Worm (Caenorhabditis elegans): ENCODE data around the gene ttr-31.

Gene ttr-31

ce11 chrX:10979186-10979585 lies 29.7 kb downstream of the ttr-31 start, which contains the start of gene pxn-2:
TSS of gene pxn-2 (minus strand) at chrX:10979286.
- TF ChIP-seq elt-3 (tag; optimal IDR thresholded peaks at IDR 0.05), result no peak
- TF ChIP-seq lin-11 (tag; optimal IDR thresholded peaks at IDR 0.05), result no peak
- no peak for TF ChIP-seq nhr-11 (tag; optimal IDR thresholded peaks at IDR 0.05)
- no peak for TF ChIP-seq crh-2 (tag; optimal IDR thresholded peaks at IDR 0.05)
- no peak for TF ChIP-seq mbf-1 (tag; optimal IDR thresholded peaks at IDR 0.05)
- no peak for TF ChIP-seq nhr-10 (tag; optimal IDR thresholded peaks at IDR 0.05)
- TF ChIP-seq Y55F3AM.14 (GFP tag; optimal IDR thresholded peaks at IDR 0.05), result no peak
- TF ChIP-seq nhr-23 (tag; optimal IDR thresholded peaks at IDR 0.05), result no peak
- TF ChIP-seq sma-9 (GFP tag; optimal IDR thresholded peaks at IDR 0.05), result no peak
- no peak for TF ChIP-seq sma-9 (tag; optimal IDR thresholded peaks at IDR 0.05)
- no peak for TF ChIP-seq ceh-82 (tag; optimal IDR thresholded peaks at IDR 0.05)
- TF ChIP-seq R02D3.7 (tag; optimal IDR thresholded peaks at IDR 0.05), result no peak
- TF ChIP-seq nhr-77 (tag; optimal IDR thresholded peaks at IDR 0.05), result no peak
- TF ChIP-seq dmd-4 (tag; optimal IDR thresholded peaks at IDR 0.05), result no peak

ce11 chrX:10976447-10977196 lies 32.2 kb downstream of the ttr-31 start:
- TF ChIP-seq nhr-6 (tag; optimal IDR thresholded peaks at IDR 0.05), result no peak
- TF ChIP-seq unc-39 (tag; optimal IDR thresholded peaks at IDR 0.05), result no peak
- no peak for TF ChIP-seq ceh-16 (tag; optimal IDR thresholded peaks at IDR 0.05)
- no peak for TF ChIP-seq nhr-23 (tag; optimal IDR thresholded peaks at IDR 0.05)
- TF ChIP-seq elt-3 (tag; optimal IDR thresholded peaks at IDR 0.05), result no peak
- TF ChIP-seq lin-13 (GFP tag; optimal IDR thresholded peaks at IDR 0.05), result no peak
- TF ChIP-seq nhr-77 (tag; optimal IDR thresholded peaks at IDR 0.05), result no peak
- TF ChIP-seq Y55F3AM.14 (GFP tag; optimal IDR thresholded peaks at IDR 0.05), result no peak
- TF ChIP-seq alr-1 (tag; optimal IDR thresholded peaks at IDR 0.05), result no peak
- TF ChIP-seq nhr-11 (tag; optimal IDR thresholded peaks at IDR 0.05), result no peak
- no peak for TF ChIP-seq ceh-82 (tag; optimal IDR thresholded peaks at IDR 0.05)
- no peak for TF ChIP-seq nhr-129 (tag; optimal IDR thresholded peaks at IDR 0.05)
- no peak for TF ChIP-seq nhr-12 (tag; optimal IDR thresholded peaks at IDR 0.05)
- no peak for TF ChIP-seq sma-3 (GFP tag; optimal IDR thresholded peaks at IDR 0.05)
- no peak for TF ChIP-seq ztf-11 (tag; optimal IDR thresholded peaks at IDR 0.05)
- no peak for TF ChIP-seq gmeb-1 (tag; optimal IDR thresholded peaks at IDR 0.05)
- TF ChIP-seq nhr-25 (tag; optimal IDR thresholded peaks at IDR 0.05), result no peak

- TF ChIP-seq nhr-10 (tag; optimal IDR thresholded peaks at IDR 0.05), result no peak
- TF ChIP-seq nhr-23 (tag; optimal IDR thresholded peaks at IDR 0.05), result no peak
- TF ChIP-seq blmp-1 (tag; optimal IDR thresholded peaks at IDR 0.05; ENCODE audit: insufficient read depth), result no peak
- TF ChIP-seq nhr-11 (tag; optimal IDR thresholded peaks at IDR 0.05), result no peak
- TF ChIP-seq lin-11 (tag; optimal IDR thresholded peaks at IDR 0.05), result no peak
- TF ChIP-seq elt-1 (tag; optimal IDR thresholded peaks at IDR 0.05), result no peak
- TF ChIP-seq ama-1 (optimal IDR thresholded peaks at IDR 0.05), result no peak
- no peak for TF ChIP-seq ceh-16 (tag; optimal IDR thresholded peaks at IDR 0.05)
- no peak for TF ChIP-seq Y55F3AM.14 (GFP tag; optimal IDR thresholded peaks at IDR 0.05)
- no peak for TF ChIP-seq peb-1 (tag; optimal IDR thresholded peaks at IDR 0.05)
- TF ChIP-seq nhr-129 (tag; optimal IDR thresholded peaks at IDR 0.05), result no peak
- TF ChIP-seq dmd-4 (tag; optimal IDR thresholded peaks at IDR 0.05), result no peak
- no peak for TF ChIP-seq lsy-2 (tag; optimal IDR thresholded peaks at IDR 0.05)
- TF ChIP-seq ztf-11 (tag; optimal IDR thresholded peaks at IDR 0.05), result no peak
- TF ChIP-seq fos-1 (tag; optimal IDR thresholded peaks at IDR 0.05), result no peak
- TF ChIP-seq unc-62 (GFP tag; optimal IDR thresholded peaks at IDR 0.05), result no peak
- TF ChIP-seq F13H6.1 (tag; optimal IDR thresholded peaks at IDR 0.05), result no peak
- no peak for TF ChIP-seq gmeb-1 (tag; optimal IDR thresholded peaks at IDR 0.05)
Observed at ce11 chrX:10971118-10971517, 37.7 kb downstream of the ttr-31 start.

- TF ChIP-seq fos-1 (tag; optimal IDR thresholded peaks at IDR 0.05) (no peak), ZK546.5 (tag; optimal IDR thresholded peaks at IDR 0.05) (no peak), lin-39 (tag; optimal IDR thresholded peaks at IDR 0.05) (no peak), lsy-2 (tag; optimal IDR thresholded peaks at IDR 0.05) (no peak), nhr-77 (tag; optimal IDR thresholded peaks at IDR 0.05) (no peak), mab-5 (tag; optimal IDR thresholded peaks at IDR 0.05) (no peak), zag-1 (tag; optimal IDR thresholded peaks at IDR 0.05) (no peak), lin-11 (tag; optimal IDR thresholded peaks at IDR 0.05) (no peak)
Observed at ce11 chrX:10970629-10971028, 38.2 kb downstream of the ttr-31 start, which contains the start of gene K09C8.8. TSS of gene K09C8.8 (plus strand) at chrX:10970929.
